Worm (Caenorhabditis elegans) whole organism, L4/young adult: ENCODE results near the gene scl-26.

ENCODE experiments used
- W03F9.2 ChIP-seq: fragments of 150-350 bp; optimal IDR thresholded peaks from 2 replicates; lab custom pipeline; 2014; ENCODE audit warnings: missing biosample characterization, missing genetic modification characterization
- him-1 ChIP-seq: sonication (generic microtip); optimal IDR thresholded peaks from 2 replicates; lab custom pipeline; 2016; ENCODE audit warnings: missing genotype, missing genetic modification reagents, missing genetic modification characterization, missing compliant biosample characterization

DNA sequence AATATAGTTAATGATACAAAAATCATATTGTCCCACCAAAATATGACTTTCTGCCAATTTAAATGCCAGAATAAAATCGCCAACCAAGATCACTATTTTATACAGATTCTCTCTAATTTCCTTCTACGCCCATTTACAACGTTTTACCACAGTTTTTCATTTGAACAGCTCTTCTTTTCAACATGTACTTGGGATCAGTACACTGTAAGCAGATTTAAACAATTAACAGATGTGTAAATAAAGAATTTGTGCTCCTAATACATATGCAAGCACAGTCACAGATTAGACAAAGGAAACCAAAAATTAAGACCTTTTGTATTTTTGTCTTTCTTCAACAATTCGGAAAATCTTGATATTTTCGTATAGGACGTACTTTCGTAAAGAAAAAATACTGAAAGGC lies 42.1 kb upstream of the scl-26 start, which contains the start of gene F07C4.11:
- TF ChIP-seq him-1 (tag; lab: Kevin White, UChicago) = no peak
- TF ChIP-seq W03F9.2 (tag; lab: Kevin White, UChicago) = no peak
